Fruit fly (Drosophila melanogaster): ENCODE measurements around the gene Atg17.

Atg17 gene

dm6 chr3R:5624115-5624878 is 45.2 kb upstream of the Atg17 start, which contains the start of the genes Dph4, Spec2 and RpL13A (continued):
- peak; percentile 90 for TF ChIP-seq NK7.1 (GFP tag; optimal IDR thresholded peaks at IDR 0.05)
- no peak for TF ChIP-seq CG14860 (GFP tag; IDR thresholded peaks at IDR 0.05; ENCODE audit: partially characterized antibody)
- peak; percentile 86 for TF ChIP-seq HmgD (GFP tag; optimal IDR thresholded peaks at IDR 0.05)
- TF ChIP-seq pzg (GFP tag; optimal IDR thresholded peaks at IDR 0.05), result peak; percentile 98
- TF ChIP-seq GATAe (GFP tag; conservative IDR thresholded peaks at IDR 0.05), result no peak
- peak; percentile 74 for TF ChIP-seq CG6654 (GFP tag; optimal IDR thresholded peaks at IDR 0.05)
- peak in 1 of 2 experiments; percentile 67 for TF ChIP-seq crp (GFP tag; optimal IDR thresholded peaks at IDR 0.05)
- TF ChIP-seq Xbp1 (GFP tag; optimal IDR thresholded peaks at IDR 0.05), result peak; percentile 89
- TF ChIP-seq zf30C (GFP tag; optimal IDR thresholded peaks at IDR 0.05), result peak; percentile 59
- TF ChIP-seq vfl (GFP tag; optimal IDR thresholded peaks at IDR 0.05), result peak; percentile 89
- peak; percentile 98 for TF ChIP-seq CG12659 (GFP tag; optimal IDR thresholded peaks at IDR 0.05)
- TF ChIP-seq amos (GFP tag; IDR thresholded peaks at IDR 0.05; ENCODE audit: partially characterized antibody), result no peak
- TF ChIP-seq CG8089 (GFP tag; optimal IDR thresholded peaks at IDR 0.05), result peak; percentile 93
- TF ChIP-seq B-H1 (GFP tag; IDR thresholded peaks at IDR 0.05), result no peak
- peak; percentile 88 for TF ChIP-seq maf-S (GFP tag; optimal IDR thresholded peaks at IDR 0.05)
- peak; percentile 80 for TF ChIP-seq CG12942 (GFP tag; optimal IDR thresholded peaks at IDR 0.05)
- no peak for TF ChIP-seq aop (GFP tag; IDR thresholded peaks at IDR 0.05)
- peak; percentile 100 for TF ChIP-seq MESR4 (GFP tag; optimal IDR thresholded peaks at IDR 0.05)
- TF ChIP-seq exex (tag; optimal IDR thresholded peaks at IDR 0.05), result peak; percentile 62
- TF ChIP-seq Nf-YB (GFP tag; optimal IDR thresholded peaks at IDR 0.05), result peak; percentile 80
- peak; percentile 78 for TF ChIP-seq NC2α (GFP tag; optimal IDR thresholded peaks at IDR 0.05)
- TF ChIP-seq Mrtf (GFP tag; IDR thresholded peaks at IDR 0.05), result no peak
- no peak for TF ChIP-seq CG11695 (GFP tag; IDR thresholded peaks at IDR 0.05)
- TF ChIP-seq nerfin-2 (GFP tag; IDR thresholded peaks at IDR 0.05; ENCODE audit: partially characterized antibody), result no peak
- TF ChIP-seq CrebB (tag; optimal IDR thresholded peaks at IDR 0.05), result peak; percentile 95
- no peak for TF ChIP-seq zen2 (GFP tag; IDR thresholded peaks at IDR 0.05; ENCODE audit: partially characterized antibody)
- TF ChIP-seq CG17361 (GFP tag; IDR thresholded peaks at IDR 0.05), result no peak
- TF ChIP-seq trem (tag; optimal IDR thresholded peaks at IDR 0.05), result peak; percentile 94
- TF ChIP-seq CG9609 (GFP tag; optimal IDR thresholded peaks at IDR 0.05), result peak; percentile 95
- TF ChIP-seq danr (GFP tag; IDR thresholded peaks at IDR 0.05), result no peak
- peak; percentile 69 for TF ChIP-seq tap (tag; optimal IDR thresholded peaks at IDR 0.05)
- peak; percentile 98 for TF ChIP-seq lab (GFP tag; optimal IDR thresholded peaks at IDR 0.05)
- no peak for TF ChIP-seq Poxn (GFP tag; IDR thresholded peaks at IDR 0.05)
- peak; percentile 91 for TF ChIP-seq gro (GFP tag; optimal IDR thresholded peaks at IDR 0.05)
- peak; percentile 81 for TF ChIP-seq jumu (GFP tag; optimal IDR thresholded peaks at IDR 0.05)
- TF ChIP-seq CG6765 (GFP tag; optimal IDR thresholded peaks at IDR 0.05), result peak; percentile 97
- peak; percentile 87 for TF ChIP-seq CG31365 (tag; optimal IDR thresholded peaks at IDR 0.05)
- no peak for TF ChIP-seq CG4360 (GFP tag; IDR thresholded peaks at IDR 0.05)
- TF ChIP-seq dpn (GFP tag; optimal IDR thresholded peaks at IDR 0.05), result peak; percentile 81 to 93
- peak; percentile 96 for TF ChIP-seq CG12104 (GFP tag; optimal IDR thresholded peaks at IDR 0.05)
- TF ChIP-seq CG2199 (GFP tag; IDR thresholded peaks at IDR 0.05), result no peak
- TF ChIP-seq org-1 (GFP tag; optimal IDR thresholded peaks at IDR 0.05), result peak; percentile 92
- peak; percentile 68 for TF ChIP-seq CG10565 (GFP tag; optimal IDR thresholded peaks at IDR 0.05)
- no peak for TF ChIP-seq pan (optimal IDR thresholded peaks at IDR 0.05)
- TF ChIP-seq pan (GFP tag; optimal IDR thresholded peaks at IDR 0.05 in 1 of 2, IDR thresholded peaks at IDR 0.05 in 1 of 2), result no peak
- no peak for TF ChIP-seq NFAT (GFP tag; IDR thresholded peaks at IDR 0.05)
- peak; percentile 72 for TF ChIP-seq jing (GFP tag; optimal IDR thresholded peaks at IDR 0.05)
- TF ChIP-seq CG6272 (GFP tag; IDR thresholded peaks at IDR 0.05), result peak; percentile 49; the same call in 1 of the 2 replicates
- TF ChIP-seq CG9215 (GFP tag; IDR thresholded peaks at IDR 0.05), result no peak
- TF ChIP-seq Hmx (GFP tag; optimal IDR thresholded peaks at IDR 0.05), result peak; percentile 39
